Worm (Caenorhabditis elegans): ENCODE measurements around the gene T25G12.6.

T25G12.6 gene

ce11 chrX:17230108-17230507 lies at the start of gene T25G12.6:
Gene T25G12.6 (minus strand): TSS chrX:17230208.
- TF ChIP-seq sptf-1 (tag; optimal IDR thresholded peaks at IDR 0.05) (no peak), pha-4 (tag; optimal IDR thresholded peaks at IDR 0.05) (no peak), ces-1 (GFP tag; optimal IDR thresholded peaks at IDR 0.05) (no peak), elt-1 (tag; optimal IDR thresholded peaks at IDR 0.05; ENCODE audit: borderline replicate concordance, insufficient read depth) (no peak), cnd-1 (tag; optimal IDR thresholded peaks at IDR 0.05) (no peak), hlh-1 (tag; optimal IDR thresholded peaks at IDR 0.05) (no peak), M03D4.4 (tag; optimal IDR thresholded peaks at IDR 0.05) (no peak)

- no peak for TF ChIP-seq blmp-1 (tag; optimal IDR thresholded peaks at IDR 0.05)
- TF ChIP-seq nhr-76 (tag; optimal IDR thresholded peaks at IDR 0.05), result no peak
- TF ChIP-seq unc-62 (GFP tag; optimal IDR thresholded peaks at IDR 0.05), result no peak
- no peak for TF ChIP-seq unc-120 (tag; optimal IDR thresholded peaks at IDR 0.05; ENCODE audit: poor library complexity, severe bottlenecking)
- no peak for TF ChIP-seq mep-1 (tag; optimal IDR thresholded peaks at IDR 0.05)
- TF ChIP-seq lin-13 (tag; optimal IDR thresholded peaks at IDR 0.05), result no peak
- no peak for TF ChIP-seq ceh-43 (GFP tag; optimal IDR thresholded peaks at IDR 0.05)
- no peak for TF ChIP-seq ces-1 (GFP tag; optimal IDR thresholded peaks at IDR 0.05)
- TF ChIP-seq lsy-2 (tag; optimal IDR thresholded peaks at IDR 0.05), result no peak
- no peak for TF ChIP-seq sptf-1 (tag; optimal IDR thresholded peaks at IDR 0.05)
- no peak for TF ChIP-seq flh-1 (GFP tag; optimal IDR thresholded peaks at IDR 0.05)
- no peak for TF ChIP-seq mls-2 (tag; optimal IDR thresholded peaks at IDR 0.05)
These were observed 26.8 kb upstream of the T25G12.6 start, which contains the start of gene Y40C7B.4 for ce11 chrX:17256769-17257168. Gene Y40C7B.4 (minus strand): TSS chrX:17256787.

- TF ChIP-seq ztf-11 (tag; optimal IDR thresholded peaks at IDR 0.05), result no peak
- TF ChIP-seq tbx-8 (GFP tag; optimal IDR thresholded peaks at IDR 0.05), result no peak
- TF ChIP-seq elt-3 (tag; optimal IDR thresholded peaks at IDR 0.05), result no peak
- no peak for TF ChIP-seq ceh-43 (GFP tag; optimal IDR thresholded peaks at IDR 0.05)
- TF ChIP-seq blmp-1 (tag; optimal IDR thresholded peaks at IDR 0.05), result no peak
- TF ChIP-seq mep-1 (tag; optimal IDR thresholded peaks at IDR 0.05), result no peak
- no peak for TF ChIP-seq M03D4.4 (tag; optimal IDR thresholded peaks at IDR 0.05)
- TF ChIP-seq zip-8 (tag; optimal IDR thresholded peaks at IDR 0.05), result no peak
- no peak for TF ChIP-seq nhr-76 (tag; optimal IDR thresholded peaks at IDR 0.05)
- TF ChIP-seq nhr-12 (tag; optimal IDR thresholded peaks at IDR 0.05), result no peak
- no peak for TF ChIP-seq mls-2 (tag; optimal IDR thresholded peaks at IDR 0.05)
- no peak for TF ChIP-seq bed-3 (GFP tag; optimal IDR thresholded peaks at IDR 0.05)
- TF ChIP-seq hlh-1 (tag; optimal IDR thresholded peaks at IDR 0.05), result no peak
- TF ChIP-seq sptf-1 (tag; optimal IDR thresholded peaks at IDR 0.05), result no peak
- no peak for TF ChIP-seq unc-120 (tag; optimal IDR thresholded peaks at IDR 0.05; ENCODE audit: poor library complexity, severe bottlenecking)
- no peak for TF ChIP-seq pha-4 (tag; optimal IDR thresholded peaks at IDR 0.05)
- TF ChIP-seq snpc-4 (tag; optimal IDR thresholded peaks at IDR 0.05), result no peak
- TF ChIP-seq unc-62 (GFP tag; optimal IDR thresholded peaks at IDR 0.05), result no peak
- no peak for TF ChIP-seq unc-39 (tag; optimal IDR thresholded peaks at IDR 0.05)
These were observed 17.3 kb upstream of the T25G12.6 start for ce11 chrX:17247260-17247659.

- TF ChIP-seq zip-8 (tag; optimal IDR thresholded peaks at IDR 0.05) (no peak), lsy-2 (tag; optimal IDR thresholded peaks at IDR 0.05) (no peak), bed-3 (GFP tag; optimal IDR thresholded peaks at IDR 0.05) (no peak), elt-3 (tag; optimal IDR thresholded peaks at IDR 0.05) (no peak), drap-1 (GFP tag; optimal IDR thresholded peaks at IDR 0.05) (no peak), ztf-11 (tag; optimal IDR thresholded peaks at IDR 0.05) (no peak), lin-13 (tag; optimal IDR thresholded peaks at IDR 0.05) (no peak), ceh-39 (tag; optimal IDR thresholded peaks at IDR 0.05) (no peak), lin-32 (GFP tag; optimal IDR thresholded peaks at IDR 0.05) (no peak), sptf-1 (tag; optimal IDR thresholded peaks at IDR 0.05) (no peak), mls-2 (tag; optimal IDR thresholded peaks at IDR 0.05) (no peak), flh-1 (GFP tag; optimal IDR thresholded peaks at IDR 0.05) (no peak), sem-2 (GFP tag; optimal IDR thresholded peaks at IDR 0.05) (no peak), ces-1 (GFP tag; optimal IDR thresholded peaks at IDR 0.05) (no peak), tbx-8 (GFP tag; optimal IDR thresholded peaks at IDR 0.05) (no peak)
These were observed 13.0 kb upstream of the T25G12.6 start, which contains the start of gene T25G12.13 for ce11 chrX:17243053-17243452. Gene T25G12.13 (plus strand): TSS chrX:17243353.

ce11 chrX:17237439-17237838 lies 7.4 kb upstream of the T25G12.6 start, which contains the start of gene T25G12.11:
Gene T25G12.11 (minus strand): TSS chrX:17237539.
- TF ChIP-seq ces-1 (GFP tag; optimal IDR thresholded peaks at IDR 0.05) (no peak), nhr-237 (tag; optimal IDR thresholded peaks at IDR 0.05) (no peak), unc-62 (GFP tag; optimal IDR thresholded peaks at IDR 0.05) (no peak), ceh-83 (GFP tag; optimal IDR thresholded peaks at IDR 0.05) (no peak), nhr-28 (tag; optimal IDR thresholded peaks at IDR 0.05) (no peak), sem-2 (GFP tag; optimal IDR thresholded peaks at IDR 0.05) (no peak), blmp-1 (tag; optimal IDR thresholded peaks at IDR 0.05) (no peak), mls-2 (tag; optimal IDR thresholded peaks at IDR 0.05) (no peak), unc-39 (tag; optimal IDR thresholded peaks at IDR 0.05) (no peak), nhr-76 (tag; optimal IDR thresholded peaks at IDR 0.05) (no peak), bed-3 (GFP tag; optimal IDR thresholded peaks at IDR 0.05) (no peak), ceh-39 (tag; optimal IDR thresholded peaks at IDR 0.05) (no peak)
